Worm (Caenorhabditis elegans) whole organism, L1 larva: ENCODE measurements around the gene eif-3.K.

ENCODE experiments used
- C04F5.9 ChIP-seq: sonication (generic microtip); optimal IDR thresholded peaks from 2 replicates; lab custom pipeline; 2016; ENCODE audit warnings: missing genetic modification characterization, missing compliant biosample characterization
- C16A3.4 ChIP-seq: fragments of 150-350 bp; optimal IDR thresholded peaks from 2 replicates; lab custom pipeline; 2014; ENCODE audit warnings: missing biosample characterization, missing genetic modification characterization
- aha-1 ChIP-seq: fragments of 150-350 bp; optimal IDR thresholded peaks from 2 replicates; lab custom pipeline; 2014; ENCODE audit warnings: missing biosample characterization, missing genetic modification characterization
- efl-1 ChIP-seq, 4 experiments: fragments of 150-350 bp; optimal IDR thresholded peaks in 3 of 4; peaks in 1 of 4; 1 replicate in 1 of 4; 2 replicates in 3 of 4; lab custom pipeline; 2014; ENCODE audit warnings: missing biosample characterization in 2 of 4, missing genetic modification characterization in 2 of 4, missing genetic modification reagents in 2 of 4
- efl-3 ChIP-seq: fragments of 200-800 bp; sonication (Bioruptor generic); optimal IDR thresholded peaks from 2 replicates; lab custom pipeline; 2018; ENCODE audit warnings: mild to moderate bottlenecking, missing genetic modification characterization, missing compliant biosample characterization
- elt-2 ChIP-seq: sonication (generic microtip); optimal IDR thresholded peaks from 2 replicates; lab custom pipeline; 2016; ENCODE audit warnings: missing genetic modification characterization, mild to moderate bottlenecking, inconsistent platforms, missing compliant biosample characterization, missing genetic modification reagents
- elt-3 ChIP-seq, 6 experiments: fragments of 150-350 bp in 1 of 6; sonication (generic microtip); optimal IDR thresholded peaks; 2 replicates each; lab custom pipeline; 2017 to 2018; ENCODE audit warnings: missing biosample characterization in 6 of 6, missing genetic modification characterization in 6 of 6, inconsistent platforms in 1 of 6
- isw-1 ChIP-seq: fragments of 200-800 bp; sonication (Bioruptor generic); IDR thresholded peaks from 2 replicates; pipeline ENCODE4 v1.3.6; 2022; ENCODE audit warnings: missing genetic modification characterization, missing compliant biosample characterization
- jun-1 ChIP-seq: fragments of 150-350 bp; optimal IDR thresholded peaks from 2 replicates; lab custom pipeline; 2014; ENCODE audit warnings: missing biosample characterization, missing genetic modification reagents, missing genetic modification characterization
- lin-35 ChIP-seq, 2 experiments: fragments of 150-350 bp; optimal IDR thresholded peaks; 2 replicates each; lab custom pipeline; 2014; ENCODE audit warnings: missing biosample characterization in 2 of 2, missing genetic modification characterization in 2 of 2, missing genetic modification reagents in 2 of 2
- lsy-2 ChIP-seq, 2 experiments: fragments of 150-350 bp; optimal IDR thresholded peaks; 2 replicates each; lab custom pipeline; 2014; ENCODE audit warnings: missing biosample characterization in 2 of 2, missing genetic modification characterization in 2 of 2
- nhr-12 ChIP-seq: sonication (generic microtip); optimal IDR thresholded peaks from 2 replicates; lab custom pipeline; 2017; ENCODE audit warnings: missing biosample characterization, missing genetic modification characterization
- nhr-19 ChIP-seq: fragments of 200-800 bp; sonication (Bioruptor generic); conservative IDR thresholded peaks from 2 replicates; pipeline ENCODE4 v1.3.6; 2022; ENCODE audit warnings: missing genetic modification characterization, missing compliant biosample characterization
- nhr-20 ChIP-seq: sonication (generic microtip); optimal IDR thresholded peaks from 2 replicates; lab custom pipeline; 2016; ENCODE audit warnings: mild to moderate bottlenecking, missing genetic modification characterization, missing compliant biosample characterization
- nhr-237 ChIP-seq: fragments of 150-350 bp; optimal IDR thresholded peaks from 2 replicates; lab custom pipeline; 2014; ENCODE audit warnings: missing biosample characterization, missing genetic modification characterization
- nhr-47 ChIP-seq: sonication (generic microtip); optimal IDR thresholded peaks from 2 replicates; lab custom pipeline; 2016; ENCODE audit warnings: mild to moderate bottlenecking, missing genetic modification characterization, moderate library complexity, missing compliant biosample characterization
- nhr-71 ChIP-seq: sonication (generic microtip); optimal IDR thresholded peaks from 2 replicates; lab custom pipeline; 2016; ENCODE audit warnings: mild to moderate bottlenecking, missing genetic modification characterization, moderate library complexity, missing compliant biosample characterization
- nhr-85 ChIP-seq: sonication (generic microtip); peaks from one replicate; lab custom pipeline; 2016; ENCODE audit warnings: missing genetic modification characterization, inconsistent platforms, missing compliant biosample characterization
- pax-3 ChIP-seq: fragments of 200-800 bp; sonication (Bioruptor generic); optimal IDR thresholded peaks from 2 replicates; lab custom pipeline; 2018; ENCODE audit warnings: mild to moderate bottlenecking, missing genetic modification characterization, moderate library complexity, missing compliant biosample characterization
- skn-1 ChIP-seq: fragments of 150-350 bp; optimal IDR thresholded peaks from 2 replicates; lab custom pipeline; 2014; ENCODE audit warnings: missing biosample characterization, missing genetic modification characterization
- sox-4 ChIP-seq: sonication (generic microtip); optimal IDR thresholded peaks from 2 replicates; lab custom pipeline; 2016; ENCODE audit warnings: missing genetic modification characterization, missing compliant biosample characterization
- sup-37 ChIP-seq: fragments of 200-800 bp; sonication (Bioruptor generic); optimal IDR thresholded peaks from 2 replicates; lab custom pipeline; 2018; ENCODE audit warnings: mild to moderate bottlenecking, missing genetic modification characterization, missing compliant biosample characterization
- swsn-7 ChIP-seq: sonication (generic microtip); optimal IDR thresholded peaks from 2 replicates; lab custom pipeline; 2016; ENCODE audit warnings: missing genetic modification characterization, missing compliant biosample characterization
- unc-62 ChIP-seq: fragments of 150-350 bp; optimal IDR thresholded peaks from 2 replicates; lab custom pipeline; 2014; ENCODE audit warnings: missing biosample characterization, missing genetic modification reagents, missing genetic modification characterization
- unc-98 ChIP-seq: fragments of 200-800 bp; sonication (Bioruptor generic); IDR thresholded peaks from 2 replicates; pipeline ENCODE4 v1.3.6; 2022; ENCODE audit warnings: missing genetic modification characterization, missing compliant biosample characterization
- xbp-1 ChIP-seq: sonication (generic microtip); optimal IDR thresholded peaks from 2 replicates; lab custom pipeline; 2016; ENCODE audit warnings: missing genetic modification characterization, missing compliant biosample characterization

The eif-3.K gene

DNA sequence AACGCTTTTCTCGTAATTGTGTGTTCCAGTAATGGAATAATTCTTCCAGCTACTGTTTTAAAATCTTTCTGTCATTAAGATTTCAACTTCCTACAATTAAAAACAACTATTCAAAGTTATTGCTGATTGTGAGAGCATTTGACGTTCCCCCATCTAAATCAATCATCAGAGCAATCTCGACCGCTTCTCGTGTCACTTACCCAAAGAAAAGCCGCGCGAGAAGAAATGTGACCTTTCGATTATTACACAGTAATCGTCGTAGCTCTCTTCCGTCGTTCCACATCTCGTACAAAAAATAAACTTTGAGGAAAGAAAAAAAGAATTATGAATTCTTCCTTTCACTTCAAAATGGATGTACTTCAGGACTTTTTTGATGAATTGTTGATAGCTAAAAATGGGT lies 46.4 kb upstream of the eif-3.K start:
- TF ChIP-seq sox-4 (tag; lab: Kevin White, UChicago): no peak
- TF ChIP-seq swsn-7 (tag; lab: Kevin White, UChicago): no peak
- TF ChIP-seq unc-62: no peak
- no peak for TF ChIP-seq efl-3
- TF ChIP-seq, all 84 proteins: peak for 0

DNA sequence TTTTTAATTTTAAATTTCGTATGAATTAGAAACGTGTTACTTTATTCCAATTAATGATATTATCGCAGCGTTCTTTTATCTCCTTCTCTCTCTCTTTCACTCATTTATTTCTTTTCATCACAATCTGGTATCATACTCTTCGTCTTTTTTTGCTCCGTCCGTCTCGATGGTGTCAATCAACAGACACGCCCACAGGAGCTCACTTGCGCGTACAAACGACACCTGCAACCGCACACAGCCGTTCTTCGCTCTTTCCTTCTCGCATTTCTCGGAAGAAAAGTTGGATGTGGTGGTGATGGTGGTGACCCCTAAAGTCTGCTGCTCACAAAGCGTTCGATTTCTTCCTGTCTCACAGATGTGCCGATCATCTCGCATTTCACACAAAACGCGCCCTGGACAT lies 45.2 kb upstream of the eif-3.K start:
- TF ChIP-seq nhr-19 (GFP tag; lab: Robert Waterston, UW) (no peak), nhr-47 (tag; lab: Kevin White, UChicago) (no peak), C16A3.4 (tag; lab: Kevin White, UChicago) (no peak), isw-1 (GFP tag; lab: Robert Waterston, UW) (no peak), nhr-12 (tag; lab: Kevin White, UChicago) (no peak), lsy-2 (tag; optimal IDR thresholded peaks at IDR 0.05; lab: Kevin White, UChicago) (no peak), elt-2 (tag; lab: Kevin White, UChicago) (no peak), nhr-71 (tag; lab: Kevin White, UChicago) (no peak), aha-1 (tag; lab: Kevin White, UChicago) (no peak), elt-3 (tag; optimal IDR thresholded peaks at IDR 0.05; lab: Kevin White, UChicago) (no peak), unc-98 (no peak), xbp-1 (tag; lab: Kevin White, UChicago) (no peak)

DNA sequence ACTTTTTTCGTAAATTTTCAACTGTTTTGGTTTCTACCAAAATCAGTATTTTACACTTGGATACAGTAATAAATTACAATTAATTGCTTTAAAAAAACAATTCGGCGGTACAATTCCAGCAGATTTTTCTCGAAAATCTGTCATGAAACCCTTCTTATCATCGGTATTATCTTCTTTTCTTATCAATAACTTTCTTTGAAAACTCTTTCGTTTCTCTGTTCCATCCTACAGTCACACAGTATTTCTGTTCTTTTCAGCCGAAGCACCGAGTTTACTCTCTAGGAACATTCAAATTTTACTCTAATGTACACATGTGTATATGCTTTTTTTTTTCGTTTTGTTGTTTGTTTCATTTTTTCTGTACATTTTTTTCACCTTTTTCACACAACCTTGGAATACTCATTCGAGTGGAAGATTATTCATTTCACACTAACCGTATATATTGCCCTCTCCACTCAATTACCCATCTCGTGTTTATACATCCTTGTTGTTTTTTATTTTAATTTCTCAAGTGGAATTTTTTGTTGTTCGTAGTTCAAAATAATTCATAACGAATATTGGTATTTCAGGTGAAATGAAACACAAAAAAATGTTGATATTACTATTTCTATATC lies 44.2 kb upstream of the eif-3.K start, which contains the start of gene nid-1:
nid-1 (plus strand) TSS at position 564 of the 614 bp plus-strand sequence.
- TF ChIP-seq efl-1 (optimal IDR thresholded peaks at IDR 0.05; lab: Kevin White, UChicago) (no peak), efl-1 (GFP tag; optimal IDR thresholded peaks at IDR 0.05 in 1 of 2; lab: Kevin White, UChicago) (peak in 1 of 2 experiments; percentile 77), isw-1 (GFP tag; lab: Robert Waterston, UW) (no peak), elt-2 (tag; lab: Kevin White, UChicago) (peak; percentile 66)

DNA sequence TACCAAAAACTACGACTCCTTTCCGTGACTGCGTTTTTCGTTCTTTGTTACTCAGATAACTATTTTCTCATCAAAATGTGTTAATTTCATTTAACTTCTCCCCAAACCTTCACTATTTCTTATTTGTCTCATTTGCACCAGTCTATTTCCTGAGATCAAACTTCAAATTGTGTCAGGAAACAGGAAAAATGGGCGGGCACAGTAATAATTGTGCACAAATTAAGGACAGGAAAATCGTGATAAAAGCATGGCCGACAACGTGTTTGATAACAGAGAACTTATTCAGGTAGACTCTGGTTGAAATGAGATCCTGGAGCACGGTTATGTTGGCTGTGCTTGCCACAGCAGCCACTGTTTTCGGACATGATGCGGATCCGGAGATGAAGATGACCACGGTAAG lies 34.1 kb upstream of the eif-3.K start, which contains the start of gene lipl-1:
lipl-1 (plus strand) TSS at position 282 of the 400 bp plus-strand sequence.
- no peak for TF ChIP-seq nhr-237 (tag; lab: Kevin White, UChicago)
- TF ChIP-seq, all 84 proteins: peak for 0

DNA sequence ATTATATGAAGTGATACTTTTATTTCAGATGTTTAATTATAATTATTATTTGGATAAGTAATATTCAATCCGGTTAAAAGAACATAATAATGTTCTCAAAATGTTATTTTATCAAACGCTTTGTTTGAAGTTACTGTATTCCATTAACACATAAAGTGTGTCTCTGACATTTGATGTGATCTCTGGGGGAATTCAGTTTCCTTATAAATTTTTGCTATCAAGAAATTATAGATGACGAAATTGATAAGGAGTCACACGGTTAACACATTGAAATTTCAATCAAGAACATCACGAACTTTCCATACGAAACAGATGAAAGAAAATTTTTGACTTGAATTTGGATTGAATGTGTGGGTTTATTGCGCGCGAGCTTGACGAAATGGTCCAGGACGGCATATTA lies 32.1 kb upstream of the eif-3.K start:
- TF ChIP-seq skn-1 (no peak), elt-2 (tag; lab: Kevin White, UChicago) (peak; percentile 74), pax-3 (peak; percentile 15), nhr-237 (tag; lab: Kevin White, UChicago) (no peak), lin-35 (GFP tag; optimal IDR thresholded peaks at IDR 0.05; lab: Kevin White, UChicago) (peak in 1 of 2 experiments; percentile 26), jun-1 (tag; lab: Kevin White, UChicago) (no peak), nhr-20 (tag; lab: Kevin White, UChicago) (peak; percentile 15)

DNA sequence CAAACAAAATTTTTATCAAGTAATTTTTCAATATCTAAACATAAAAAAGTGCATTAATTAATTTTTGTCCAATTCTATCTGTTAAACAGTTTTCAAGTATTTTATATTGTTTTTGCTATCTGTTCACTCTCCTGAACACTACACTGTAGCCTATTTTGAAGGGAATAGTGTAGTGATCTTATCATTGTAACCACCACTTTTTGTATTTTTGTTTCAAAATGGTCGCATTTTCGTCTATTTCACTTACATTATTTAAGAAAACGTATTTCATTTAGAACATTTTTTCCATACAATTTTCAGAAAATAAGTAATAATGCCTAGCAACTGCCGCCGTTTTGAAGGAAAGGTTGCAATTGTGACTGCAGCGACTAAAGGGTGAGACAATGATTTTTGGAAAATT lies 31.5 kb upstream of the eif-3.K start, which contains the start of gene dhrs-4:
dhrs-4 (plus strand) TSS at position 301 of the 400 bp plus-strand sequence.
- TF ChIP-seq nhr-20 (tag; lab: Kevin White, UChicago) (peak; percentile 14), C04F5.9 (tag; lab: Kevin White, UChicago) (no peak)
- TF ChIP-seq, all 84 proteins: peak for 1

DNA sequence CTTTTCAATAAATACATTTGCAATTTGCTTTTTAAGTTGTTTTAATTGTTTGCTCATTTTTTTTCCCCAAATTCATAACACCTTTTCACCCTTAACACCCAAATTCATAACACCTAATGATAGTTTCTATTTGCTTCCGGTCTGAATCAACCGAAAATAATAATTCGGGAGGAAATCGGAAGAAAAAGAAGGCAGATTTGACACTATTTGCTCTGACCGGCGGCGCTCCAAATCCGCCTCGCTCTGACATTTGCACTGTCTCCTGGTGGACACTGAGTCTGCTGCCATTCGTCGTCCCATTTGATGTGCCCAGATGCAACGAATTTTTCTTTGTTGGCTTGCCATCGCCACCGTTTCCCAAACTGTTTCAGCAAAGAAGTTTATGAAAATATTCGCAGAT lies 29.7 kb upstream of the eif-3.K start, which contains the start of gene pqn-67:
pqn-67 (plus strand) TSS at position 301 of the 400 bp plus-strand sequence.
- TF ChIP-seq efl-1 (optimal IDR thresholded peaks at IDR 0.05; lab: Kevin White, UChicago) (no peak), efl-1 (GFP tag; optimal IDR thresholded peaks at IDR 0.05 in 1 of 2; lab: Kevin White, UChicago) (peak in 1 of 2 experiments; percentile 12), lsy-2 (tag; optimal IDR thresholded peaks at IDR 0.05; lab: Kevin White, UChicago) (no peak), nhr-85 (no peak), sup-37 (GFP tag; lab: Kevin White, UChicago) (no peak)
